Worm (Caenorhabditis elegans) whole organism, L1 larva: ENCODE measurements around the gene mrp-6.

Source experiments
- C34B4.2 ChIP-seq: sonication (generic microtip); optimal IDR thresholded peaks from 2 replicates; lab custom pipeline; 2017; ENCODE audit warnings: mild to moderate bottlenecking, missing genetic modification characterization, missing compliant biosample characterization
- ets-5 ChIP-seq: fragments of 200-800 bp; sonication (Bioruptor generic); IDR thresholded peaks from 2 replicates; pipeline ENCODE4 v1.3.6; 2022; ENCODE audit warnings: missing genetic modification characterization, missing compliant biosample characterization
- jun-1 ChIP-seq: fragments of 150-350 bp; optimal IDR thresholded peaks from 2 replicates; lab custom pipeline; 2014; ENCODE audit warnings: missing biosample characterization, missing genetic modification reagents, missing genetic modification characterization
- nhr-28 ChIP-seq: fragments of 150-350 bp; optimal IDR thresholded peaks from 2 replicates; lab custom pipeline; 2014; ENCODE audit warnings: missing biosample characterization, missing genetic modification characterization
- pqm-1 ChIP-seq: sonication (generic microtip); optimal IDR thresholded peaks from 3 replicates; lab custom pipeline; 2017; ENCODE audit warnings: missing biosample characterization, missing genetic modification characterization
- skn-1 ChIP-seq: fragments of 150-350 bp; optimal IDR thresholded peaks from 2 replicates; lab custom pipeline; 2014; ENCODE audit warnings: missing biosample characterization, missing genetic modification characterization
- sptf-1 ChIP-seq: fragments of 150-350 bp; optimal IDR thresholded peaks from 2 replicates; lab custom pipeline; 2014; ENCODE audit warnings: missing biosample characterization, missing genetic modification characterization
- tlp-1 ChIP-seq: fragments of 150-350 bp; optimal IDR thresholded peaks from 2 replicates; lab custom pipeline; 2014; ENCODE audit warnings: missing biosample characterization, missing genetic modification characterization
- unc-86 ChIP-seq: sonication (generic microtip); optimal IDR thresholded peaks from 2 replicates; lab custom pipeline; 2016; ENCODE audit warnings: missing genetic modification characterization, missing compliant biosample characterization
- zag-1 ChIP-seq: fragments of 150-350 bp; optimal IDR thresholded peaks from 2 replicates; lab custom pipeline; 2014; ENCODE audit warnings: missing biosample characterization, missing genetic modification characterization
- zip-4 ChIP-seq: fragments of 200-800 bp; sonication (Bioruptor generic); optimal IDR thresholded peaks from 2 replicates; lab custom pipeline; 2018; ENCODE audit warnings: mild to moderate bottlenecking, missing genetic modification characterization, moderate library complexity, missing compliant biosample characterization

DNA sequence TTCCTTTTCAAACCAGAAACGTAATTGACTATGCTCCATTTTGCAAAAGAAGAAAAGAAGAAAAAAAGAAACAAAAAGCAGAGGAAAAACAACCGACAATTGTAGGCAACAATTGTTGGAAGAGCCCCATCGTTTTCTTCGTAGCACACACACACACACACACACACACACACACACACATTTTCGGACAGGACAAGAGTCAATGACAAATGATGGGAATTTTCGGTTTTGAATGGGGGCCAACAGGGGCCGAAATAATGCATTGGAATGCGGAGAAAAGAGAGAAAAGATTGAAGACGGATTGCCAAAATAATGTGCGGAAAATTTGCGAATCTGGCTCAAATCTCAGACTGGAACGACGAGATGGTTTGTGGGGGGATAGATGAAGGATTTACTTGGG is 31.8 kb downstream of the mrp-6 start:
- TF ChIP-seq skn-1 (tag; lab: Kevin White, UChicago): no peak
- TF ChIP-seq ets-5 (GFP tag; lab: Robert Waterston, UW): no peak
- TF ChIP-seq zag-1 (tag; lab: Kevin White, UChicago): no peak
- TF ChIP-seq zip-4 (GFP tag; lab: Kevin White, UChicago): no peak
- TF ChIP-seq C34B4.2 (tag; lab: Kevin White, UChicago): no peak
- no peak for TF ChIP-seq sptf-1 (tag; lab: Kevin White, UChicago)
- no peak for TF ChIP-seq pqm-1 (tag; lab: Kevin White, UChicago)
- TF ChIP-seq tlp-1 (tag; lab: Kevin White, UChicago): no peak
- no peak for TF ChIP-seq unc-86 (tag; lab: Kevin White, UChicago)
- TF ChIP-seq nhr-28 (tag; lab: Kevin White, UChicago): no peak
- no peak for TF ChIP-seq jun-1 (tag; lab: Kevin White, UChicago)
